Fruit fly (Drosophila melanogaster): ENCODE measurements around the gene Jhbp16.

DNA sequence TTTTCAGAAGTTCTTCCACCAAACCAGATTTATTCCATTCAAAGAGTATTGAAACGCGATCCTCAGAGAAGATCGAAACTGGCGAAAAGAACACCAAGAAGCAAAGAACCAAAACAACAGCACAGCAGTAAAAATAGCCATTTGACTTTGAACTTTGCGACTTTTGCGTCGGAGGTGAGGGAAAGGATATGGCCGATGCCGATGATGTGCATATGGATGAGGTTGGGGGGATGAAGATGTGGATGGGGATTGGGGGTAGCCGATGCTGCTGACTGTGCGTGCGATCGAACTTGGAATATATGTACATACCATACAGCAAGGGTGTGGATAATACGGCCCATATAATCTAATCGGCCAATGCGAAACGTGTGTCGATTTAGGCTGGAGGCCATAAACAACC is 10.8 kb upstream of the Jhbp16 start:
- no peak for TF ChIP-seq toe (GFP tag; optimal IDR thresholded peaks at IDR 0.05)
- TF ChIP-seq kay (GFP tag; ENCODE audit: borderline replicate concordance): no peak
- no peak for TF ChIP-seq ovo (GFP tag; optimal IDR thresholded peaks at IDR 0.05)
- TF ChIP-seq CG5204 (GFP tag; optimal IDR thresholded peaks at IDR 0.05): no peak
- TF ChIP-seq Crg-1 (GFP tag; optimal IDR thresholded peaks at IDR 0.05): no peak
- no peak for TF ChIP-seq bab1 (GFP tag; optimal IDR thresholded peaks at IDR 0.05)
- no peak for TF ChIP-seq Clk (GFP tag; optimal IDR thresholded peaks at IDR 0.05)
- TF ChIP-seq Hr96 (GFP tag; optimal IDR thresholded peaks at IDR 0.05): no peak
- TF ChIP-seq CG14711 (tag; optimal IDR thresholded peaks at IDR 0.05): no peak
- no peak for TF ChIP-seq CG1620 (GFP tag; optimal IDR thresholded peaks at IDR 0.05)
- TF ChIP-seq cic (GFP tag; optimal IDR thresholded peaks at IDR 0.05): no peak
- TF ChIP-seq CG7045 (GFP tag; optimal IDR thresholded peaks at IDR 0.05): no peak
- no peak for TF ChIP-seq Mnt (GFP tag; optimal IDR thresholded peaks at IDR 0.05)

All from whole organism, adult.